Worm (Caenorhabditis elegans) whole organism, L4/young adult: ENCODE measurements around the gene H12D21.10.

Source experiments
- W03F9.2 ChIP-seq: fragments of 150-350 bp; optimal IDR thresholded peaks from 2 replicates; lab custom pipeline; 2014; ENCODE audit warnings: missing biosample characterization, missing genetic modification characterization
- dao-5 ChIP-seq: sonication (generic microtip); optimal IDR thresholded peaks from 2 replicates; lab custom pipeline; 2016; ENCODE audit warnings: missing genotype, missing genetic modification characterization, moderate library complexity, missing compliant biosample characterization
- him-1 ChIP-seq: sonication (generic microtip); optimal IDR thresholded peaks from 2 replicates; lab custom pipeline; 2016; ENCODE audit warnings: missing genotype, missing genetic modification reagents, missing genetic modification characterization, missing compliant biosample characterization

DNA sequence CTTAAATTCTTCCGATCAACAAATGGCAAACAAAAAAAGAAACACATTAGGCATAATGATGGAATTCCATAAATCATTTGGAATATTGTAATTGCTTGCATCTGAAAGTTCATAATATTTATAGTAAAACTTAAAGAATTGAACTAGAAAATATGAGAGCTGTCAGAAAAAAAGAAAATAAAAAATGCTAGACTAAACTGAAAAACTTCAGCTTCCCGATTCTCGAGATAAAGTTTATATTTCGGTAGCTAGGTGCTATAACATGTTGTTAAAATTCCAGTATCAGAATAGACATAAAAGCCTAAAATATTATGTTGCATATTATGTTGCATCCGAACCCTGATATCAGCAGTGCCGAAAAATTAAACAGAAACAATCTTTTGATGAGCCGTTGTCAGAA, 24.5 kb downstream of the H12D21.10 start, which contains the start of gene srg-54:
- TF ChIP-seq him-1 (tag; lab: Kevin White, UChicago) (no peak), dao-5 (tag; lab: Kevin White, UChicago) (no peak), W03F9.2 (tag; lab: Kevin White, UChicago) (no peak)
